Worm (Caenorhabditis elegans): ENCODE measurements around the gene F28C1.1.

DNA sequence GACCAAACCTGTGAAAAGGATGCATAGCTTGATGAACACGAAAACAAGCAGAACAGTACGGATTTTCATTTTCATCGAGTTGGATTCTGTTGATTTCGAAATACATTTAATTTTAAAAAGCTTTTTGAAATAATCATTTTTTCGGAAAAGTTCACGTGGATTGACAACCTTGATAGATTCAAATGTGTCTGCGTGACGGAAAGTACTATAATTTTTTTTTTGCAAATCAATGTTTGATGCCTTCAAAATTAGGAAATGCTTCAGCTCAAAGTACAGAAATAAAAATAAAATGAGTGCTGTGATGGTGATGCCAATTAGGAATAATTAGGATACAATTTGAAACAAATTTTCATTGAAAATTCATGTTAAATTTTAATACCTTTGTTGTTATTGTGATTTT, 29.8 kb upstream of the F28C1.1 start, which contains the start of gene C54D10.4:
- TF ChIP-seq Y53F4B.3 (GFP tag; IDR thresholded peaks at IDR 0.05), result no peak
- no peak for TF ChIP-seq Y56A3A.18 (GFP tag; IDR thresholded peaks at IDR 0.05)
- no peak for TF ChIP-seq pha-4 (tag; optimal IDR thresholded peaks at IDR 0.05)
- no peak for TF ChIP-seq lin-35 (GFP tag; optimal IDR thresholded peaks at IDR 0.05)
- TF ChIP-seq attf-6 (GFP tag; IDR thresholded peaks at IDR 0.05), result no peak
- no peak for TF ChIP-seq ama-1 (optimal IDR thresholded peaks at IDR 0.05)
- no peak for TF ChIP-seq ama-1 (GFP tag; optimal IDR thresholded peaks at IDR 0.05)
